Fruit fly (Drosophila melanogaster) whole organism, embryonic: Measurements from ENCODE around the gene p115.

Experiments
- Adf1 ChIP-seq: fragments of 200-800 bp; sonication (Bioruptor generic); IDR thresholded peaks from 2 replicates; pipeline ENCODE4 v1.3.6; 2022; ENCODE audit warnings: missing biosample characterization, missing genetic modification characterization
- CG1024 ChIP-seq: fragments of 200-800 bp; sonication (Bioruptor generic); IDR thresholded peaks from 2 replicates; pipeline ENCODE4 v1.3.6; 2022; ENCODE audit warnings: missing biosample characterization, missing genetic modification characterization
- CG10565 ChIP-seq: fragments of 200-800 bp; sonication (Bioruptor generic); optimal IDR thresholded peaks from 3 replicates; lab custom pipeline; 2016; ENCODE audit warnings: missing biosample characterization, mild to moderate bottlenecking, missing genetic modification characterization
- CG12155 ChIP-seq: fragments of 200-800 bp; sonication (Bioruptor generic); optimal IDR thresholded peaks from 3 replicates; lab custom pipeline; 2016; ENCODE audit warnings: missing biosample characterization, missing genetic modification characterization
- CG12391 ChIP-seq: fragments of 200-800 bp; sonication (Bioruptor generic); optimal IDR thresholded peaks from 3 replicates; lab custom pipeline; 2018; ENCODE audit warnings: missing biosample characterization, mild to moderate bottlenecking, missing genetic modification characterization, moderate library complexity
- CG13296 ChIP-seq: fragments of 200-800 bp; sonication (Bioruptor generic); optimal IDR thresholded peaks from 3 replicates; lab custom pipeline; 2018; ENCODE audit warnings: missing biosample characterization, mild to moderate bottlenecking, missing genetic modification characterization
- CG14965 ChIP-seq: fragments of 200-800 bp; sonication (Bioruptor generic); optimal IDR thresholded peaks from 2 replicates; lab custom pipeline; 2016; ENCODE audit warnings: missing biosample characterization, missing genetic modification characterization, borderline replicate concordance
- CG15011 ChIP-seq: fragments of 200-800 bp; sonication (Bioruptor generic); optimal IDR thresholded peaks from 3 replicates; lab custom pipeline; 2018; ENCODE audit warnings: missing biosample characterization, mild to moderate bottlenecking, missing genetic modification characterization
- CG15696 ChIP-seq: fragments of 200-800 bp; sonication (Bioruptor generic); optimal IDR thresholded peaks from 2 replicates; lab custom pipeline; 2019; ENCODE audit warnings: missing biosample characterization, mild to moderate bottlenecking, missing genetic modification characterization, moderate library complexity
- CG17328 ChIP-seq: fragments of 200-800 bp; sonication (Bioruptor generic); IDR thresholded peaks from 2 replicates; pipeline ENCODE4 v1.3.6; 2022; ENCODE audit warnings: missing biosample characterization, missing genetic modification characterization
- CG18011 ChIP-seq: fragments of 200-800 bp; sonication (Bioruptor generic); optimal IDR thresholded peaks from 2 replicates; lab custom pipeline; 2017; ENCODE audit warnings: missing biosample characterization, missing genetic modification characterization, mild to moderate bottlenecking, moderate library complexity, missing genotype
- CG18599 ChIP-seq: fragments of 200-800 bp; sonication (Bioruptor generic); optimal IDR thresholded peaks from 3 replicates; lab custom pipeline; 2017; ENCODE audit warnings: missing biosample characterization, missing genetic modification characterization, mild to moderate bottlenecking, moderate library complexity, missing genetic modification reagents
- CG5180 ChIP-seq: fragments of 200-800 bp; sonication (Bioruptor generic); optimal IDR thresholded peaks from 3 replicates; lab custom pipeline; 2017; ENCODE audit warnings: missing biosample characterization, missing genetic modification characterization, mild to moderate bottlenecking, moderate library complexity, missing genetic modification reagents
- CG6765 ChIP-seq: fragments of 200-800 bp; sonication (Bioruptor generic); optimal IDR thresholded peaks from 3 replicates; lab custom pipeline; 2017; ENCODE audit warnings: missing biosample characterization, mild to moderate bottlenecking, missing genetic modification characterization
- CG6854 ChIP-seq: fragments of 200-800 bp; sonication (Bioruptor generic); optimal IDR thresholded peaks from 3 replicates; lab custom pipeline; 2017; ENCODE audit warnings: missing biosample characterization, mild to moderate bottlenecking, missing genetic modification characterization
- CG7271 ChIP-seq: fragments of 200-800 bp; sonication (Bioruptor generic); optimal IDR thresholded peaks from 2 replicates; lab custom pipeline; 2018; ENCODE audit warnings: missing biosample characterization, mild to moderate bottlenecking, missing genetic modification characterization, moderate library complexity
- CG7963 ChIP-seq: fragments of 200-800 bp; sonication (Bioruptor generic); IDR thresholded peaks from 3 replicates; pipeline ENCODE4 v1.3.6; 2022; ENCODE audit warnings: missing biosample characterization, missing genetic modification characterization; ENCODE audit not compliant: partially characterized antibody
- CG8281 ChIP-seq: fragments of 200-800 bp; sonication (Bioruptor generic); optimal IDR thresholded peaks from 2 replicates; lab custom pipeline; 2018; ENCODE audit warnings: missing biosample characterization, mild to moderate bottlenecking, missing genetic modification characterization, moderate library complexity
- CG8359 ChIP-seq: fragments of 200-800 bp; sonication (Bioruptor generic); optimal IDR thresholded peaks from 2 replicates; lab custom pipeline; 2017; ENCODE audit warnings: missing biosample characterization, mild to moderate bottlenecking, missing genetic modification characterization, borderline replicate concordance
- Drgx ChIP-seq: fragments of 200-800 bp; sonication (Bioruptor generic); IDR thresholded peaks from 2 replicates; pipeline ENCODE4 v1.3.6; 2022; ENCODE audit warnings: missing biosample characterization, missing genetic modification characterization
- E2f2 ChIP-seq: fragments of 200-800 bp; sonication (Bioruptor generic); IDR thresholded peaks from 2 replicates; pipeline ENCODE4 v1.3.6; 2022; ENCODE audit warnings: missing biosample characterization, missing genetic modification characterization
- ERR ChIP-seq: fragments of 200-800 bp; sonication (Bioruptor generic); optimal IDR thresholded peaks from 2 replicates; lab custom pipeline; 2016; ENCODE audit warnings: missing biosample characterization, missing genetic modification characterization
- Eip74EF ChIP-seq, 2 experiments: fragments of 200-800 bp in 1 of 2; fragments of >200 bp in 1 of 2; sonication (Bioruptor generic) in 1 of 2; optimal IDR thresholded peaks; 2 replicates each; lab custom pipeline; 2017 to 2019; ENCODE audit warnings: missing biosample characterization in 2 of 2, missing genetic modification characterization in 2 of 2, mild to moderate bottlenecking in 1 of 2, moderate library complexity in 1 of 2
- H2.0 ChIP-seq: fragments of 200-800 bp; sonication (Bioruptor generic); IDR thresholded peaks from 2 replicates; pipeline ENCODE4 v1.3.6; 2022; ENCODE audit warnings: missing biosample characterization, missing genetic modification characterization
- Hey ChIP-seq: fragments of 200-800 bp; sonication (Bioruptor generic); optimal IDR thresholded peaks from 3 replicates; lab custom pipeline; 2018; ENCODE audit warnings: missing biosample characterization, mild to moderate bottlenecking, missing genetic modification characterization
- Hr51 ChIP-seq, 2 experiments: fragments of 200-800 bp; sonication (Bioruptor generic); optimal IDR thresholded peaks; 2 replicates in 1 of 2; 3 replicates in 1 of 2; lab custom pipeline; 2016 to 2018; ENCODE audit warnings: missing biosample characterization in 2 of 2, missing genetic modification characterization in 2 of 2, mild to moderate bottlenecking in 1 of 2, moderate library complexity in 1 of 2
- NC2β ChIP-seq: fragments of 200-800 bp; sonication (Bioruptor generic); optimal IDR thresholded peaks from 2 replicates; lab custom pipeline; 2016; ENCODE audit warnings: missing biosample characterization, missing genetic modification characterization
- Nf-YA ChIP-seq: fragments of 200-800 bp; sonication (Bioruptor generic); IDR thresholded peaks from 2 replicates; pipeline ENCODE4 v1.3.6; 2022; ENCODE audit warnings: missing biosample characterization, missing genetic modification characterization
- Sox102F ChIP-seq: fragments of 200-800 bp; sonication (Bioruptor generic); optimal IDR thresholded peaks from 2 replicates; lab custom pipeline; 2018; ENCODE audit warnings: missing biosample characterization, mild to moderate bottlenecking, missing genetic modification characterization, moderate library complexity
- Sry-β ChIP-seq: fragments of 200-800 bp; sonication (Bioruptor generic); optimal IDR thresholded peaks from 2 replicates; lab custom pipeline; 2018; ENCODE audit warnings: missing biosample characterization, mild to moderate bottlenecking, missing genetic modification characterization, moderate library complexity
- ac ChIP-seq: fragments of 200-800 bp; sonication (Bioruptor generic); optimal IDR thresholded peaks from 3 replicates; lab custom pipeline; 2017; ENCODE audit warnings: missing biosample characterization, mild to moderate bottlenecking, missing genetic modification characterization
- emc ChIP-seq: fragments of 200-800 bp; sonication (Bioruptor generic); optimal IDR thresholded peaks from 2 replicates; lab custom pipeline; 2016; ENCODE audit warnings: missing biosample characterization, missing genetic modification characterization
- fd3F ChIP-seq: fragments of 200-800 bp; sonication (Bioruptor generic); optimal IDR thresholded peaks from 2 replicates; lab custom pipeline; 2018; ENCODE audit warnings: missing biosample characterization, mild to moderate bottlenecking, missing genetic modification characterization, moderate library complexity
- fd96Cb ChIP-seq: fragments of 200-800 bp; sonication (Bioruptor generic); optimal IDR thresholded peaks from 2 replicates; lab custom pipeline; 2018; ENCODE audit warnings: missing biosample characterization, mild to moderate bottlenecking, missing genetic modification characterization, moderate library complexity
- fru ChIP-seq: fragments of >200 bp; optimal IDR thresholded peaks from 2 replicates; lab custom pipeline; 2017
- ken ChIP-seq: fragments of 200-800 bp; sonication (Bioruptor generic); IDR thresholded peaks from 3 replicates; pipeline ENCODE4 v1.3.6; 2022; ENCODE audit warnings: missing biosample characterization, missing genetic modification characterization
- knrl ChIP-seq: fragments of 200-800 bp; sonication (Bioruptor generic); IDR thresholded peaks from 3 replicates; pipeline ENCODE4 v1.3.6; 2022; ENCODE audit warnings: missing biosample characterization, missing genetic modification characterization; ENCODE audit not compliant: partially characterized antibody
- nerfin-1 ChIP-seq: fragments of 200-800 bp; sonication (Bioruptor generic); optimal IDR thresholded peaks from 3 replicates; lab custom pipeline; 2019; ENCODE audit warnings: missing biosample characterization, mild to moderate bottlenecking, missing genetic modification characterization, moderate library complexity
- pan ChIP-seq, 4 experiments: fragments of >200 bp in 3 of 4; fragments of 200-800 bp in 1 of 4; sonication (Bioruptor generic) in 1 of 4; optimal IDR thresholded peaks in 3 of 4; IDR thresholded peaks in 1 of 4; 2 replicates each; pipeline versions ENCODE4 v1.3.6 to Lab custom; 2017 to 2022; ENCODE audit warnings: missing biosample characterization in 2 of 4, missing genetic modification characterization in 2 of 4, mixed read lengths in 1 of 4
- run ChIP-seq: fragments of 200-800 bp; sonication (Bioruptor generic); optimal IDR thresholded peaks from 3 replicates; lab custom pipeline; 2018; ENCODE audit warnings: missing biosample characterization, mild to moderate bottlenecking, missing genetic modification characterization
- sens-2 ChIP-seq: fragments of 200-800 bp; sonication (Bioruptor generic); IDR thresholded peaks from 2 replicates; pipeline ENCODE4 v1.3.6; 2022; ENCODE audit warnings: missing biosample characterization, missing genetic modification characterization
- sim ChIP-seq: fragments of 200-800 bp; sonication (Bioruptor generic); IDR thresholded peaks from 2 replicates; pipeline ENCODE4 v1.3.6; 2022; ENCODE audit warnings: missing biosample characterization, missing genetic modification characterization
- sna ChIP-seq: fragments of 200-800 bp; sonication (Bioruptor generic); IDR thresholded peaks from 2 replicates; pipeline ENCODE4 v1.3.6; 2022; ENCODE audit warnings: missing biosample characterization, missing genetic modification characterization; ENCODE audit not compliant: partially characterized antibody
- tin ChIP-seq: fragments of 200-800 bp; sonication (Bioruptor generic); optimal IDR thresholded peaks from 3 replicates; lab custom pipeline; 2016; ENCODE audit warnings: missing biosample characterization, missing genetic modification characterization
- unpg ChIP-seq: fragments of 200-800 bp; sonication (Bioruptor generic); optimal IDR thresholded peaks from 3 replicates; lab custom pipeline; 2018; ENCODE audit warnings: missing biosample characterization, mild to moderate bottlenecking, missing genetic modification characterization, moderate library complexity
- zf30C ChIP-seq: fragments of 200-800 bp; sonication (Bioruptor generic); optimal IDR thresholded peaks from 3 replicates; lab custom pipeline; 2018; ENCODE audit warnings: missing biosample characterization, mild to moderate bottlenecking, missing genetic modification characterization

Gene p115

DNA sequence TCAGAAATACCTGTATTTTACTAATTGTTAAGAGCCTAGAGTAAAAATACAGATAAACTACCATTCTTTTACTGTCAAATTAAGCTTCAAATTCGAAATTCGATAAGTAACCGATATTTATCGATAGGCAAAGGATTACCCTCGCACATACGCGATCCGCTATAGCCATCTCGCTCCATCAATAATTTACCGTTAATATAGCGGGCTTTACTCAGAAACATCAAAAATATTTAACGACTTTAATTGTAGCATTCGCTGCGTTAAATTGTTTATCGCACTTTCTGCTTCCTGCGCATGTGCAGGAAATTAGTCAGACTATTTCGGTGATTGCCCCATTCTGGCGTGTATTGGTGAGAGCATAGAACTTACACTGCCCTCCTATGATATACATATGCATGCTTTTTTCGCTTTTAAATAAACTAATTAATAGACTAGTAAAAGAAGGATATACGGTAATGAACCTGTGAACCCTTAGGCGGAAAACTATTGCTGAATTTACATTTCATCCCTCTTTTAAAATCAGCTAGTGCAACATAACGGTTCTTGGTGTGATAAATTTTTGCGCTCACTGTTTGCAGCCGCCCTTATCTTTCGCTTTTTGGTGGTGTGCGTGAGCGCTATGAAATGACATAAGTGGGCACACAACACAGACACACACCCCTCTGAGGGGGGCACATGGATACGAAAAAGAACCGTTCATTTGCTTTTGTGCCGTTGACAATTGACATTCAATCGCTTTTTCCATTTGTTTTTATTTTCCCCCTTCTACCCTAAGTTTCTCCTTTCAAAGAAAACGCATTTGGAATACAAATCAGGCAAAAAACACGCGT is 14.6 kb downstream of the p115 start, which contains the start of the genes dpr14 and spidey (continued):
- TF ChIP-seq sna (GFP tag; lab: Robert Waterston, UW) (peak; percentile 35; the same call in 1 of the 2 replicates), CG18011 (GFP tag; lab: Kevin White, UChicago) (peak; percentile 71), CG18599 (peak; percentile 97), CG7271 (tag; lab: Kevin White, UChicago) (no peak), CG8359 (GFP tag; lab: Kevin White, UChicago) (peak; percentile 63), fd3F (GFP tag; lab: Kevin White, UChicago) (peak; percentile 84), pan (optimal IDR thresholded peaks at IDR 0.05; lab: Kevin White, UChicago) (no peak), pan (GFP tag; optimal IDR thresholded peaks at IDR 0.05 in 1 of 2, IDR thresholded peaks at IDR 0.05 in 1 of 2) (peak in 1 of 2 experiments; percentile 90), H2.0 (GFP tag; lab: Robert Waterston, UW) (peak; percentile 90), CG6765 (peak; percentile 90), nerfin-1 (tag; lab: Kevin White, UChicago) (peak; percentile 86), sim (peak; percentile 64; the same call in 1 of the 2 replicates), tin (GFP tag; lab: Kevin White, UChicago) (peak; percentile 86), NC2β (peak; percentile 83), CG17328 (GFP tag; lab: Robert Waterston, UW) (peak; percentile 85), CG10565 (GFP tag; lab: Kevin White, UChicago) (peak; percentile 31), Sox102F (GFP tag; lab: Kevin White, UChicago) (peak; percentile 91), ERR (peak; percentile 77), emc (GFP tag; lab: Kevin White, UChicago) (peak; percentile 64), CG15696 (peak; percentile 68), CG12391 (tag; lab: Kevin White, UChicago) (peak; percentile 91), Eip74EF (GFP tag; optimal IDR thresholded peaks at IDR 0.05; lab: Kevin White, UChicago) (peak in 1 of 2 experiments; percentile 84), run (tag; lab: Kevin White, UChicago) (peak; percentile 84), CG12155 (GFP tag; lab: Kevin White, UChicago) (peak; percentile 84), Sry-β (peak; percentile 31), Nf-YA (GFP tag; lab: Robert Waterston, UW) (peak; percentile 69; the same call in 1 of the 2 replicates), CG1024 (GFP tag; lab: Robert Waterston, UW) (peak; percentile 61), E2f2 (GFP tag; lab: Robert Waterston, UW) (peak; percentile 66), CG6854 (GFP tag; lab: Kevin White, UChicago) (peak; percentile 87), unpg (GFP tag; lab: Kevin White, UChicago) (peak; percentile 92), ken (GFP tag; lab: Robert Waterston, UW) (peak; percentile 87), CG14965 (GFP tag; lab: Kevin White, UChicago) (peak; percentile 36), sens-2 (GFP tag; lab: Robert Waterston, UW) (peak; percentile 46; the same call in 1 of the 2 replicates), ac (GFP tag; lab: Kevin White, UChicago) (peak; percentile 59), CG13296 (GFP tag; lab: Kevin White, UChicago) (peak; percentile 92), fru (no peak), Hr51 (GFP tag; optimal IDR thresholded peaks at IDR 0.05; lab: Kevin White, UChicago) (peak; percentile 80 to 91), CG7963 (GFP tag; lab: Robert Waterston, UW) (0 out of 3 replicates have a peak, but pooled peaks have one; percentile 8), Adf1 (GFP tag; lab: Robert Waterston, UW) (peak; percentile 83; the same call in 1 of the 2 replicates), CG8281 (tag; lab: Kevin White, UChicago) (peak; percentile 61), zf30C (no peak), Hey (tag; lab: Kevin White, UChicago) (peak; percentile 67), Drgx (peak; percentile 90), fd96Cb (tag; lab: Kevin White, UChicago) (peak; percentile 88), CG15011 (GFP tag; lab: Kevin White, UChicago) (peak; percentile 87), knrl (GFP tag; lab: Robert Waterston, UW) (no peak), CG5180 (GFP tag; lab: Kevin White, UChicago) (peak; percentile 74)
